Worm (Caenorhabditis elegans) whole organism, mixed stage, embryonic: ENCODE results near the gene cyp-33C4.

Source experiments
- elt-3 ChIP-seq: fragments of 150-350 bp; optimal IDR thresholded peaks from 2 replicates; lab custom pipeline; 2014; ENCODE audit warnings: missing biosample characterization, missing genetic modification characterization
- nhr-12 ChIP-seq: fragments of 150-350 bp; optimal IDR thresholded peaks from 2 replicates; lab custom pipeline; 2014; ENCODE audit warnings: missing biosample characterization, missing genetic modification characterization
- nhr-28 ChIP-seq: fragments of 150-350 bp; optimal IDR thresholded peaks from 2 replicates; lab custom pipeline; 2014; ENCODE audit warnings: missing biosample characterization, missing genetic modification characterization
- pha-4 ChIP-seq: fragments of 150-350 bp; optimal IDR thresholded peaks from 2 replicates; lab custom pipeline; 2018; ENCODE audit warnings: missing biosample characterization, missing genetic modification reagents, missing genetic modification characterization
- snpc-4 ChIP-seq: fragments of 150-350 bp; optimal IDR thresholded peaks from 2 replicates; lab custom pipeline; 2014; ENCODE audit warnings: missing biosample characterization, missing genetic modification characterization

Gene cyp-33C4

ce11 chrV:2285107-2285506 lies 49.2 kb downstream of the cyp-33C4 start, which contains the start of gene nhr-227:
Gene nhr-227, plus strand, starts transcription at chrV:2285432.
- no peak for TF ChIP-seq elt-3 (tag; lab: Kevin White, UChicago)
- no peak for TF ChIP-seq pha-4 (tag; lab: Kevin White, UChicago)
- TF ChIP-seq snpc-4 (tag; lab: Kevin White, UChicago) = no peak
- no peak for TF ChIP-seq nhr-28 (tag; lab: Kevin White, UChicago)
- TF ChIP-seq nhr-12 (tag; lab: Kevin White, UChicago) = no peak
